Worm (Caenorhabditis elegans): Measurements from ENCODE around the gene F55C12.19.
"Not testable (repeated sequence)": the region's sequence is repeated elsewhere in the genome, so short reads cannot be mapped to it uniquely, and the experiment has no call there.

Gene F55C12.19

ce11 chrII:5876511-5876910 lies 10.6 kb downstream of the F55C12.19 start, which contains the start of gene F55C12.2:
Gene F55C12.2, plus strand, starts transcription at chrII:5876811.
- TF ChIP-seq T26A5.8 (tag; optimal IDR thresholded peaks at IDR 0.05); fkh-3 (tag; optimal IDR thresholded peaks at IDR 0.05); ets-4 (GFP tag; optimal IDR thresholded peaks at IDR 0.05): not testable (repeated sequence)

- TF ChIP-seq attf-3 (GFP tag; conservative IDR thresholded peaks at IDR 0.05) (no peak), rcor-1 (GFP tag; IDR thresholded peaks at IDR 0.05) (no peak), lin-26 (GFP tag; IDR thresholded peaks at IDR 0.05) (0 out of 2 replicates have a peak, but pooled peaks have one; percentile 25)
Measured at ce11 chrII:5880677-5881076, 14.7 kb downstream of the F55C12.19 start.

ce11 chrII:5884252-5884651 lies 18.3 kb downstream of the F55C12.19 start, which contains the start of gene rfip-1:
Gene rfip-1, plus strand, starts transcription at chrII:5884552.
- no peak for TF ChIP-seq ekl-4 (GFP tag; IDR thresholded peaks at IDR 0.05)

ce11 chrII:5885966-5886621 lies 20.2 kb downstream of the F55C12.19 start:
- TF ChIP-seq dox-1 (GFP tag; IDR thresholded peaks at IDR 0.05) (0 out of 2 replicates have a peak, but pooled peaks have one; percentile 27), die-1 (tag; optimal IDR thresholded peaks at IDR 0.05) (no peak), ztf-3 (GFP tag; optimal IDR thresholded peaks at IDR 0.05) (no peak), hmg-20 (GFP tag; IDR thresholded peaks at IDR 0.05) (no peak), ceh-58 (GFP tag; IDR thresholded peaks at IDR 0.05) (no peak), nhr-80 (tag; optimal IDR thresholded peaks at IDR 0.05) (peak; percentile 43), ztf-28 (GFP tag; IDR thresholded peaks at IDR 0.05) (no peak), hlh-26 (GFP tag; conservative IDR thresholded peaks at IDR 0.05) (no peak), mel-28 (tag; optimal IDR thresholded peaks at IDR 0.05; ENCODE audit: borderline replicate concordance) (no peak), tbp1 (GFP tag; optimal IDR thresholded peaks at IDR 0.05) (no peak), tbx-9 (tag; optimal IDR thresholded peaks at IDR 0.05; ENCODE audit: borderline replicate concordance) (no peak), dpl-1 (GFP tag; optimal IDR thresholded peaks at IDR 0.05) (no peak), zim-3 (tag; optimal IDR thresholded peaks at IDR 0.05) (no peak), K12H6.12 (tag; optimal IDR thresholded peaks at IDR 0.05) (no peak), B0336.3 (GFP tag; IDR thresholded peaks at IDR 0.05) (no peak), ceh-91 (GFP tag; IDR thresholded peaks at IDR 0.05) (no peak), attf-5 (GFP tag; optimal IDR thresholded peaks at IDR 0.05) (no peak), nfyb-1 (GFP tag; IDR thresholded peaks at IDR 0.05) (no peak), sea-2 (GFP tag; IDR thresholded peaks at IDR 0.05) (no peak), cebp-1 (GFP tag; IDR thresholded peaks at IDR 0.05) (peak; percentile 76; the same call in 1 of the 2 replicates), cebp-1 (tag; optimal IDR thresholded peaks at IDR 0.05) (peak; percentile 94), lir-1 (GFP tag; conservative IDR thresholded peaks at IDR 0.05) (no peak), hmg-1.2 (GFP tag; IDR thresholded peaks at IDR 0.05) (peak; percentile 16; the same call in 1 of the 2 replicates), ceh-100 (GFP tag; IDR thresholded peaks at IDR 0.05) (no peak), unc-130 (GFP tag; optimal IDR thresholded peaks at IDR 0.05) (no peak), mcd-1 (GFP tag; IDR thresholded peaks at IDR 0.05) (no peak), mxl-1 (tag; optimal IDR thresholded peaks at IDR 0.05) (no peak), rec-8 (tag; optimal IDR thresholded peaks at IDR 0.05) (no peak), lin-40 (tag; optimal IDR thresholded peaks at IDR 0.05) (peak; percentile 64)

Measured in whole organism, young adult.